Worm (Caenorhabditis elegans): ENCODE results near the gene best-12.

best-12 gene

DNA sequence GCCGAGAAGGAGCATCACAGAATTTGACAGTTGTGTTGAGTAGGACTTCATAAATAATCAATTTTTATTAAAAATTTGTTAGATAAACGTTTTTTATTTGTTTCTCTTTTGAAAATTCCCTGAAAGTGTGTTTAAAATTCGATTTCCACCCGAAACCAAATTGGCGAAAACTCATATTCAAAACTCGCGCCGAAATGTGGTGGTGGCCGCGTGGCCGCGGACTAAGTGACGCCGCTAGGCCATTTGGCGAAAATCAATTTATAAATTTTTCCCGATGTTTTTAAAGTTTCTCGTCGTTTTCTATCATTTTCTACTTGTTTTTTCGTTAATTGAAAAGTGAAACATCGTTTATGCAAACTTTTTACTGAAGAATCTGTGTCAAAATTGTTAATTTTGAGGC, 26.7 kb upstream of the best-12 start:
- peak; percentile 97 for TF ChIP-seq mes-2 (tag; optimal IDR thresholded peaks at IDR 0.05; ENCODE audit: poor library complexity, severe bottlenecking)
- no peak for TF ChIP-seq ceh-62 (tag; optimal IDR thresholded peaks at IDR 0.05)
- TF ChIP-seq nhr-48 (tag; optimal IDR thresholded peaks at IDR 0.05) = no peak
- TF ChIP-seq unc-130 (GFP tag; optimal IDR thresholded peaks at IDR 0.05) = peak; percentile 63
- TF ChIP-seq vab-7 (GFP tag; IDR thresholded peaks at IDR 0.05) = no peak
- TF ChIP-seq daf-16 (GFP tag; optimal IDR thresholded peaks at IDR 0.05) = no peak
- TF ChIP-seq daf-16 (tag; optimal IDR thresholded peaks at IDR 0.05) = no peak
- TF ChIP-seq hif-1 (tag; optimal IDR thresholded peaks at IDR 0.05) = peak in 1 of 2 experiments; percentile 77
- no peak for TF ChIP-seq attf-4 (tag; optimal IDR thresholded peaks at IDR 0.05)
- no peak for TF ChIP-seq aly-2 (tag; optimal IDR thresholded peaks at IDR 0.05)
- TF ChIP-seq nhr-237 (tag; optimal IDR thresholded peaks at IDR 0.05) = no peak
- no peak for TF ChIP-seq pha-4 (GFP tag; IDR thresholded peaks at IDR 0.05)
- no peak for TF ChIP-seq pha-4 (tag; optimal IDR thresholded peaks at IDR 0.05)
- no peak for TF ChIP-seq zfp-3 (GFP tag; conservative IDR thresholded peaks at IDR 0.05)
- no peak for TF ChIP-seq egl-27 (tag; optimal IDR thresholded peaks at IDR 0.05)
- TF ChIP-seq lin-13 (GFP tag; optimal IDR thresholded peaks at IDR 0.05) = no peak
- TF ChIP-seq ces-1 (GFP tag; optimal IDR thresholded peaks at IDR 0.05) = no peak
- no peak for TF ChIP-seq arid-1 (GFP tag; conservative IDR thresholded peaks at IDR 0.05)
- 0 out of 2 replicates have a peak, but pooled peaks have one; percentile 18 for TF ChIP-seq ZK337.2 (GFP tag; IDR thresholded peaks at IDR 0.05)
- TF ChIP-seq daf-19 (GFP tag; conservative IDR thresholded peaks at IDR 0.05) = no peak
- no peak for TF ChIP-seq T20F7.1 (GFP tag; optimal IDR thresholded peaks at IDR 0.05)
- no peak for TF ChIP-seq mxl-3 (GFP tag; optimal IDR thresholded peaks at IDR 0.05)
- peak; percentile 10 for TF ChIP-seq duxl-1 (tag; optimal IDR thresholded peaks at IDR 0.05; ENCODE audit: poor library complexity)
- no peak for TF ChIP-seq spr-3 (GFP tag; optimal IDR thresholded peaks at IDR 0.05)
- no peak for TF ChIP-seq rbr-2 (tag; optimal IDR thresholded peaks at IDR 0.05)
- TF ChIP-seq jun-1 (tag; optimal IDR thresholded peaks at IDR 0.05) = no peak
- TF ChIP-seq zfp-2 (tag; optimal IDR thresholded peaks at IDR 0.05) = no peak
- no peak for TF ChIP-seq unc-62 (GFP tag; optimal IDR thresholded peaks at IDR 0.05 in 1 of 2)
- TF ChIP-seq unc-62 (tag; optimal IDR thresholded peaks at IDR 0.05) = no peak
- TF ChIP-seq lin-39 (tag; optimal IDR thresholded peaks at IDR 0.05) = no peak
- TF ChIP-seq dpl-1 (GFP tag; optimal IDR thresholded peaks at IDR 0.05) = peak; percentile 88
- TF ChIP-seq nhr-28 (tag; optimal IDR thresholded peaks at IDR 0.05) = no peak
- TF ChIP-seq zip-2 (tag; optimal IDR thresholded peaks at IDR 0.05) = no peak
- no peak for TF ChIP-seq ceh-20 (GFP tag; IDR thresholded peaks at IDR 0.05)
- no peak for TF ChIP-seq pqm-1 (tag; optimal IDR thresholded peaks at IDR 0.05)
- TF ChIP-seq tag-97 (GFP tag; IDR thresholded peaks at IDR 0.05) = no peak
- no peak for TF ChIP-seq lin-15B (tag; optimal IDR thresholded peaks at IDR 0.05)
- TF ChIP-seq dve-1 (tag; optimal IDR thresholded peaks at IDR 0.05; ENCODE audit: insufficient read depth) = no peak
- TF ChIP-seq madf-9 (GFP tag; conservative IDR thresholded peaks at IDR 0.05) = no peak
- no peak for TF ChIP-seq nhr-111 (GFP tag; optimal IDR thresholded peaks at IDR 0.05)
- no peak for TF ChIP-seq F37D6.2 (tag; optimal IDR thresholded peaks at IDR 0.05)
- no peak for TF ChIP-seq lir-3 (tag; optimal IDR thresholded peaks at IDR 0.05)
- TF ChIP-seq dmd-8 (GFP tag; IDR thresholded peaks at IDR 0.05) = no peak
- no peak for TF ChIP-seq ceh-28 (tag; optimal IDR thresholded peaks at IDR 0.05)
- TF ChIP-seq skn-1 (tag; optimal IDR thresholded peaks at IDR 0.05) = no peak
- TF ChIP-seq mxl-2 (GFP tag; conservative IDR thresholded peaks at IDR 0.05) = no peak
- TF ChIP-seq F26F4.8 (GFP tag; conservative IDR thresholded peaks at IDR 0.05) = no peak

Measured in whole organism, L4 larva.